Worm (Caenorhabditis elegans) whole organism, L2 larva: ENCODE data around the gene C37C3.12.

Experiments used
- ZK546.5 ChIP-seq: sonication (generic microtip); optimal IDR thresholded peaks from 2 replicates; lab custom pipeline; 2017; ENCODE audit warnings: missing biosample characterization, missing genetic modification characterization
- aly-2 ChIP-seq: fragments of 150-350 bp; optimal IDR thresholded peaks from 2 replicates; lab custom pipeline; 2014; ENCODE audit warnings: missing biosample characterization, missing genetic modification characterization
- blmp-1 ChIP-seq: sonication (generic microtip); optimal IDR thresholded peaks from 2 replicates; lab custom pipeline; 2017; ENCODE audit warnings: missing genetic modification characterization, mild to moderate bottlenecking, missing compliant biosample characterization, antibody characterized with exemption, moderate library complexity; ENCODE audit not compliant: insufficient read depth
- ceh-82 ChIP-seq: fragments of 150-350 bp; optimal IDR thresholded peaks from 2 replicates; lab custom pipeline; 2014; ENCODE audit warnings: missing biosample characterization, missing genetic modification characterization
- fos-1 ChIP-seq: fragments of 150-350 bp; optimal IDR thresholded peaks from 2 replicates; lab custom pipeline; 2014; ENCODE audit warnings: missing biosample characterization, missing genetic modification characterization
- lin-13 ChIP-seq: fragments of 150-350 bp; optimal IDR thresholded peaks from 2 replicates; lab custom pipeline; 2014; ENCODE audit warnings: missing biosample characterization, missing genetic modification reagents, missing genetic modification characterization
- mdl-1 ChIP-seq, 2 experiments: fragments of 150-350 bp in 1 of 2; sonication (generic microtip) in 1 of 2; optimal IDR thresholded peaks; 2 replicates each; lab custom pipeline; 2017; ENCODE audit warnings: missing biosample characterization in 2 of 2, missing genetic modification characterization in 2 of 2
- nhr-237 ChIP-seq: fragments of 150-350 bp; optimal IDR thresholded peaks from 2 replicates; lab custom pipeline; 2014; ENCODE audit warnings: missing biosample characterization, missing genetic modification characterization
- nhr-6 ChIP-seq: fragments of 150-350 bp; optimal IDR thresholded peaks from 2 replicates; lab custom pipeline; 2014; ENCODE audit warnings: missing biosample characterization, missing genetic modification characterization
- nhr-77 ChIP-seq: fragments of 150-350 bp; optimal IDR thresholded peaks from 2 replicates; lab custom pipeline; 2014; ENCODE audit warnings: missing biosample characterization, missing genetic modification characterization
- skn-1 ChIP-seq: sonication (generic microtip); optimal IDR thresholded peaks from 2 replicates; lab custom pipeline; 2017; ENCODE audit warnings: missing biosample characterization, missing genetic modification characterization
- unc-55 ChIP-seq: fragments of 150-350 bp; sonication (generic microtip); optimal IDR thresholded peaks from 3 replicates; lab custom pipeline; 2014; ENCODE audit warnings: missing biosample characterization, missing genetic modification reagents, missing genetic modification characterization
- unc-62 ChIP-seq: fragments of 150-350 bp; optimal IDR thresholded peaks from 2 replicates; lab custom pipeline; 2014; ENCODE audit warnings: missing biosample characterization, missing genetic modification reagents, missing genetic modification characterization
- ztf-11 ChIP-seq: sonication (generic microtip); optimal IDR thresholded peaks from 2 replicates; lab custom pipeline; 2017; ENCODE audit warnings: missing biosample characterization, missing genetic modification characterization

DNA sequence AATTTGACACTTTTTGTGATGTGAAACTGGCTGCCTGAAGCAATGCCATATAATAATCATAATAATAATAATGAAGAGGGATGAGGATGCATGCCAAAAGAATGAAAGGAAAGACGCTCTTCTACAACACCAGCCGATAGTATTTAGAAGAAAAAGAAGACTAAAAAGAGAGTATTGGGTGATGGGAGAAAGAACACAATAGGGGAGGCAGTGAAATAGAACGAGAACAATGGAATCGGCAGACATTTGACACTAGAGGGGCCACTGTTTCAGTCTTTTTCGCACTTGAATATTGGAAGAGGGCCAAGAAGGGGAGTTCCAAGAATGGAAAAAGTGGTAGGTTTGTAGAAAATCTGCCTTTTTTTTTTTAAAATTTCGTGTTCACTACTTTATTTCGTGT is 7.8 kb upstream of the C37C3.12 start, which contains the start of gene memo-1:
- TF ChIP-seq mdl-1 (tag; optimal IDR thresholded peaks at IDR 0.05; lab: Kevin White, UChicago) (no peak), ZK546.5 (tag; lab: Kevin White, UChicago) (no peak), aly-2 (tag; lab: Kevin White, UChicago) (no peak), lin-13 (GFP tag; lab: Kevin White, UChicago) (no peak), skn-1 (tag; lab: Kevin White, UChicago) (no peak), blmp-1 (tag; lab: Kevin White, UChicago) (no peak), ceh-82 (tag; lab: Kevin White, UChicago) (no peak), unc-55 (GFP tag; lab: Kevin White, UChicago) (no peak), unc-62 (GFP tag; lab: Kevin White, UChicago) (no peak), ztf-11 (tag; lab: Kevin White, UChicago) (no peak), nhr-6 (tag; lab: Kevin White, UChicago) (no peak), nhr-77 (tag; lab: Kevin White, UChicago) (no peak), nhr-237 (no peak), fos-1 (no peak)
